Fruit fly (Drosophila melanogaster) whole organism, prepupa: Measurements from ENCODE around the gene deltaCOP.

Experiments
- Blimp-1 ChIP-seq: fragments of 200-800 bp; sonication (Bioruptor generic); optimal IDR thresholded peaks from 3 replicates; lab custom pipeline; 2017; ENCODE audit warnings: missing biosample characterization, missing genetic modification characterization, mild to moderate bottlenecking, moderate library complexity, missing genetic modification reagents
- CG10631 ChIP-seq: fragments of 200-800 bp; sonication (Bioruptor generic); optimal IDR thresholded peaks from 2 replicates; lab custom pipeline; 2016; ENCODE audit warnings: missing biosample characterization, missing genetic modification characterization
- CG10669 ChIP-seq: fragments of 200-800 bp; sonication (Bioruptor generic); optimal IDR thresholded peaks from 3 replicates; lab custom pipeline; 2018; ENCODE audit warnings: missing biosample characterization, mild to moderate bottlenecking, missing genetic modification characterization, moderate library complexity
- CG11762 ChIP-seq: fragments of 200-800 bp; sonication (Bioruptor generic); optimal IDR thresholded peaks from 3 replicates; lab custom pipeline; 2016; ENCODE audit warnings: missing biosample characterization, missing genetic modification characterization; ENCODE audit not compliant: insufficient read depth
- CG11902 ChIP-seq: fragments of 200-800 bp; sonication (Bioruptor generic); optimal IDR thresholded peaks from 3 replicates; lab custom pipeline; 2016; ENCODE audit warnings: missing biosample characterization, missing genetic modification characterization
- CG15336 ChIP-seq: fragments of 200-800 bp; sonication (Bioruptor generic); IDR thresholded peaks from 2 replicates; pipeline ENCODE4 v1.3.6; 2022; ENCODE audit warnings: missing biosample characterization, missing genetic modification characterization
- CG1621 ChIP-seq: fragments of 200-800 bp; sonication (Bioruptor generic); optimal IDR thresholded peaks from 3 replicates; lab custom pipeline; 2018; ENCODE audit warnings: missing biosample characterization, mild to moderate bottlenecking, missing genetic modification characterization
- CG3032 ChIP-seq: fragments of 200-800 bp; optimal IDR thresholded peaks from 2 replicates; lab custom pipeline; 2019; ENCODE audit warnings: missing biosample characterization, mild to moderate bottlenecking, missing genetic modification characterization, moderate library complexity
- CG31627 ChIP-seq: fragments of 200-800 bp; sonication (Bioruptor generic); optimal IDR thresholded peaks from 3 replicates; lab custom pipeline; 2016; ENCODE audit warnings: missing biosample characterization, missing genetic modification characterization
- CG32006 ChIP-seq: fragments of 200-800 bp; sonication (Bioruptor generic); optimal IDR thresholded peaks from 3 replicates; lab custom pipeline; 2017; ENCODE audit warnings: missing biosample characterization, mild to moderate bottlenecking, missing genetic modification characterization
- CG34406 ChIP-seq: fragments of 200-800 bp; sonication (Bioruptor generic); optimal IDR thresholded peaks from 3 replicates; lab custom pipeline; 2016; ENCODE audit warnings: missing biosample characterization, missing genetic modification characterization
- CG3919 ChIP-seq: fragments of 200-800 bp; sonication (Bioruptor generic); optimal IDR thresholded peaks from 3 replicates; lab custom pipeline; 2016; ENCODE audit warnings: missing biosample characterization, missing genetic modification characterization
- CG4318 ChIP-seq: fragments of 200-800 bp; sonication (Bioruptor generic); optimal IDR thresholded peaks from 3 replicates; lab custom pipeline; 2017; ENCODE audit warnings: missing biosample characterization, mild to moderate bottlenecking, missing genetic modification characterization
- CG6163 ChIP-seq: fragments of 200-800 bp; sonication (Bioruptor generic); IDR thresholded peaks from 3 replicates; pipeline ENCODE4 v1.3.6; 2022; ENCODE audit warnings: missing biosample characterization, missing genetic modification characterization
- CG6276 ChIP-seq: fragments of 200-800 bp; sonication (Bioruptor generic); optimal IDR thresholded peaks from 2 replicates; lab custom pipeline; 2017; ENCODE audit warnings: missing biosample characterization, mild to moderate bottlenecking, missing genetic modification characterization
- CG6808 ChIP-seq: fragments of 200-800 bp; sonication (Bioruptor generic); optimal IDR thresholded peaks from 3 replicates; lab custom pipeline; 2017; ENCODE audit warnings: missing biosample characterization, missing genetic modification characterization, mild to moderate bottlenecking, moderate library complexity, missing genetic modification reagents
- CG6854 ChIP-seq: fragments of 200-800 bp; sonication (Bioruptor generic); optimal IDR thresholded peaks from 2 replicates; lab custom pipeline; 2017; ENCODE audit warnings: missing biosample characterization, mild to moderate bottlenecking, missing genetic modification characterization
- CG7368 ChIP-seq: fragments of 200-800 bp; sonication (Bioruptor generic); optimal IDR thresholded peaks from 3 replicates; lab custom pipeline; 2016; ENCODE audit warnings: missing biosample characterization, missing genetic modification characterization
- CG8319 ChIP-seq: fragments of 200-800 bp; sonication (Bioruptor generic); optimal IDR thresholded peaks from 3 replicates; lab custom pipeline; 2016; ENCODE audit warnings: missing biosample characterization, missing genetic modification characterization
- CG9139 ChIP-seq: fragments of 200-800 bp; sonication (Bioruptor generic); optimal IDR thresholded peaks from 3 replicates; lab custom pipeline; 2017; ENCODE audit warnings: missing biosample characterization, mild to moderate bottlenecking, missing genetic modification characterization
- Eip75B ChIP-seq: fragments of 200-800 bp; sonication (Bioruptor generic); optimal IDR thresholded peaks from 3 replicates; lab custom pipeline; 2016; ENCODE audit warnings: missing biosample characterization, missing genetic modification characterization
- Eip78C ChIP-seq: fragments of 200-800 bp; sonication (Bioruptor generic); peaks from one replicate; lab custom pipeline; 2016; ENCODE audit warnings: missing biosample characterization, missing genetic modification characterization
- Eip93F ChIP-seq: fragments of 200-800 bp; sonication (Bioruptor generic); optimal IDR thresholded peaks from 2 replicates; lab custom pipeline; 2016; ENCODE audit warnings: missing biosample characterization, mild to moderate bottlenecking, missing genetic modification characterization
- Ets96B ChIP-seq: fragments of 200-800 bp; optimal IDR thresholded peaks from 2 replicates; lab custom pipeline; 2019; ENCODE audit warnings: missing biosample characterization, mild to moderate bottlenecking, missing genetic modification characterization, moderate library complexity
- Hr38 ChIP-seq: sonication (Bioruptor generic); optimal IDR thresholded peaks from 2 replicates; lab custom pipeline; 2016; ENCODE audit warnings: missing biosample characterization, missing genetic modification characterization
- Hr39 ChIP-seq: fragments of 200-800 bp; sonication (Bioruptor generic); optimal IDR thresholded peaks from 2 replicates; lab custom pipeline; 2016; ENCODE audit warnings: missing biosample characterization, missing genetic modification characterization
- Hr4 ChIP-seq: fragments of 200-800 bp; sonication (Bioruptor generic); optimal IDR thresholded peaks from 3 replicates; lab custom pipeline; 2016; ENCODE audit warnings: missing biosample characterization, missing genetic modification characterization
- Lpt ChIP-seq: fragments of 200-800 bp; sonication (Bioruptor generic); optimal IDR thresholded peaks from 3 replicates; lab custom pipeline; 2016; ENCODE audit warnings: missing biosample characterization, missing genetic modification characterization
- Met ChIP-seq: fragments of 200-800 bp; sonication (Bioruptor generic); optimal IDR thresholded peaks from 3 replicates; lab custom pipeline; 2016; ENCODE audit warnings: missing biosample characterization, missing genetic modification characterization
- Smox ChIP-seq: fragments of 200-800 bp; sonication (Bioruptor generic); optimal IDR thresholded peaks from 3 replicates; lab custom pipeline; 2016; ENCODE audit warnings: missing biosample characterization, missing genetic modification characterization
- Sox102F ChIP-seq: fragments of 200-800 bp; sonication (Bioruptor generic); optimal IDR thresholded peaks from 2 replicates; lab custom pipeline; 2016; ENCODE audit warnings: missing biosample characterization, mild to moderate bottlenecking, missing genetic modification characterization
- Sox14 ChIP-seq: fragments of 200-800 bp; sonication (Bioruptor generic); optimal IDR thresholded peaks from 3 replicates; lab custom pipeline; 2016; ENCODE audit warnings: missing biosample characterization, missing genetic modification characterization
- Sox15 ChIP-seq: fragments of 200-800 bp; sonication (Bioruptor generic); optimal IDR thresholded peaks from 3 replicates; lab custom pipeline; 2016; ENCODE audit warnings: missing biosample characterization, missing genetic modification characterization
- acj6 ChIP-seq: fragments of 200-800 bp; sonication (Bioruptor generic); optimal IDR thresholded peaks from 3 replicates; lab custom pipeline; 2016; ENCODE audit warnings: missing biosample characterization, missing genetic modification characterization
- cyc ChIP-seq: fragments of 200-800 bp; sonication (Bioruptor generic); optimal IDR thresholded peaks from 3 replicates; lab custom pipeline; 2016; ENCODE audit warnings: missing biosample characterization, missing genetic modification characterization
- eg ChIP-seq: fragments of 200-800 bp; sonication (Bioruptor generic); IDR thresholded peaks from 3 replicates; pipeline ENCODE4 v1.3.6; 2022; ENCODE audit warnings: missing biosample characterization, missing genetic modification characterization
- esn ChIP-seq: fragments of 200-800 bp; sonication (Bioruptor generic); optimal IDR thresholded peaks from 2 replicates; lab custom pipeline; 2016; ENCODE audit warnings: missing biosample characterization, mild to moderate bottlenecking, missing genetic modification characterization, moderate library complexity
- fd85E ChIP-seq: fragments of 200-800 bp; sonication (Bioruptor generic); optimal IDR thresholded peaks from 3 replicates; lab custom pipeline; 2016; ENCODE audit warnings: missing biosample characterization, missing genetic modification characterization
- fkh ChIP-seq: fragments of 200-800 bp; sonication (Bioruptor generic); optimal IDR thresholded peaks from 3 replicates; lab custom pipeline; 2017; ENCODE audit warnings: missing biosample characterization, mild to moderate bottlenecking, missing genetic modification characterization, moderate library complexity
- lz ChIP-seq: fragments of 200-800 bp; sonication (Bioruptor generic); optimal IDR thresholded peaks from 3 replicates; lab custom pipeline; 2016; ENCODE audit warnings: missing biosample characterization, missing genetic modification characterization
- net ChIP-seq: fragments of 200-800 bp; sonication (Bioruptor generic); optimal IDR thresholded peaks from 3 replicates; lab custom pipeline; 2016; ENCODE audit warnings: missing biosample characterization, missing genetic modification characterization
- pdm3 ChIP-seq: fragments of 200-800 bp; sonication (Bioruptor generic); optimal IDR thresholded peaks from 3 replicates; lab custom pipeline; 2016; ENCODE audit warnings: missing biosample characterization, missing genetic modification characterization
- spab ChIP-seq: fragments of 200-800 bp; sonication (Bioruptor generic); optimal IDR thresholded peaks from 2 replicates; lab custom pipeline; 2017; ENCODE audit warnings: missing biosample characterization, mild to moderate bottlenecking, missing genetic modification characterization, missing genetic modification reagents
- ss ChIP-seq, 2 experiments: fragments of 200-800 bp; sonication (Bioruptor generic); optimal IDR thresholded peaks; 2 replicates in 1 of 2; 3 replicates in 1 of 2; lab custom pipeline; 2017 to 2018; ENCODE audit warnings: mild to moderate bottlenecking in 2 of 2, missing biosample characterization in 2 of 2, missing genetic modification characterization in 2 of 2, moderate library complexity in 1 of 2
- svp ChIP-seq: fragments of 200-800 bp; sonication (Bioruptor generic); peaks from one replicate; lab custom pipeline; 2016; ENCODE audit warnings: missing biosample characterization, missing genetic modification characterization
- topi ChIP-seq: fragments of 200-800 bp; sonication (Bioruptor generic); optimal IDR thresholded peaks from 3 replicates; lab custom pipeline; 2016; ENCODE audit warnings: missing biosample characterization, missing genetic modification characterization
- vri ChIP-seq: fragments of 200-800 bp; sonication (Bioruptor generic); optimal IDR thresholded peaks from 3 replicates; lab custom pipeline; 2016; ENCODE audit warnings: missing biosample characterization, mild to moderate bottlenecking, missing genetic modification characterization

Gene deltaCOP

dm6 chrX:1900123-1900818 lies 38.7 kb upstream of the deltaCOP start, which contains the start of gene arm (continued):
- TF ChIP-seq CG11762 (GFP tag; lab: Kevin White, UChicago) (no peak), CG10669 (GFP tag; lab: Kevin White, UChicago) (no peak), CG3919 (GFP tag; lab: Kevin White, UChicago) (no peak), CG9139 (no peak), Eip75B (GFP tag; lab: Kevin White, UChicago) (no peak), spab (no peak), CG3032 (tag; lab: Kevin White, UChicago) (no peak), CG32006 (GFP tag; lab: Kevin White, UChicago) (peak; percentile 18), Sox15 (GFP tag; lab: Kevin White, UChicago) (no peak), eg (GFP tag; lab: Robert Waterston, UW) (no peak), acj6 (GFP tag; lab: Kevin White, UChicago) (no peak), pdm3 (GFP tag; lab: Kevin White, UChicago) (peak; percentile 42), Met (no peak), Ets96B (no peak), Sox102F (GFP tag; lab: Kevin White, UChicago) (no peak), topi (GFP tag; lab: Kevin White, UChicago) (peak; percentile 11), Hr38 (GFP tag; lab: Kevin White, UChicago) (no peak), lz (no peak), CG6808 (no peak), Eip78C (GFP tag; lab: Kevin White, UChicago) (peak; percentile 40), CG34406 (peak; percentile 20), CG1621 (tag; lab: Kevin White, UChicago) (no peak), net (GFP tag; lab: Kevin White, UChicago) (no peak), Hr4 (no peak), Lpt (no peak), fkh (GFP tag; lab: Kevin White, UChicago) (peak; percentile 36), CG10631 (GFP tag; lab: Kevin White, UChicago) (no peak)

dm6 chrX:1899445-1900085 lies 38.0 kb upstream of the deltaCOP start:
- peak; percentile 11 for TF ChIP-seq Eip78C (GFP tag; lab: Kevin White, UChicago)
- TF ChIP-seq CG10669 (GFP tag; lab: Kevin White, UChicago), result no peak
- TF ChIP-seq CG3919 (GFP tag; lab: Kevin White, UChicago), result peak; percentile 51
- no peak for TF ChIP-seq CG31627
- peak in 1 of 2 experiments; percentile 46 for TF ChIP-seq ss (GFP tag; optimal IDR thresholded peaks at IDR 0.05; lab: Kevin White, UChicago)
- peak; percentile 19 for TF ChIP-seq CG7368 (GFP tag; lab: Kevin White, UChicago)
- no peak for TF ChIP-seq CG8319 (GFP tag; lab: Kevin White, UChicago)
- TF ChIP-seq svp (GFP tag; lab: Kevin White, UChicago), result no peak
- TF ChIP-seq Hr38 (GFP tag; lab: Kevin White, UChicago), result no peak
- no peak for TF ChIP-seq CG1621 (tag; lab: Kevin White, UChicago)
- TF ChIP-seq Sox14 (GFP tag; lab: Kevin White, UChicago), result peak; percentile 17
- TF ChIP-seq CG32006 (GFP tag; lab: Kevin White, UChicago), result no peak
- no peak for TF ChIP-seq lz
- TF ChIP-seq Blimp-1 (GFP tag; lab: Kevin White, UChicago), result peak; percentile 56
- TF ChIP-seq CG6163 (GFP tag; lab: Robert Waterston, UW), result 0 out of 3 replicates have a peak, but pooled peaks have one; percentile 12
- no peak for TF ChIP-seq CG4318 (GFP tag; lab: Kevin White, UChicago)
- TF ChIP-seq Hr4, result no peak
- no peak for TF ChIP-seq Eip75B (GFP tag; lab: Kevin White, UChicago)
- TF ChIP-seq CG6808, result no peak
- no peak for TF ChIP-seq cyc (GFP tag; lab: Kevin White, UChicago)
- no peak for TF ChIP-seq Hr39 (GFP tag; lab: Kevin White, UChicago)
- no peak for TF ChIP-seq CG11902 (GFP tag; lab: Kevin White, UChicago)
- TF ChIP-seq CG6276 (GFP tag; lab: Kevin White, UChicago), result no peak
- TF ChIP-seq fd85E (GFP tag; lab: Kevin White, UChicago), result no peak
- no peak; the same call in 1 of the 2 replicates for TF ChIP-seq CG15336 (GFP tag; lab: Robert Waterston, UW)
- no peak for TF ChIP-seq CG3032 (tag; lab: Kevin White, UChicago)
- TF ChIP-seq Smox (GFP tag; lab: Kevin White, UChicago), result no peak
- no peak for TF ChIP-seq CG6854 (GFP tag; lab: Kevin White, UChicago)
- no peak for TF ChIP-seq vri (GFP tag; lab: Kevin White, UChicago)
- no peak for TF ChIP-seq esn
- TF ChIP-seq fkh (GFP tag; lab: Kevin White, UChicago), result peak; percentile 57
- peak; percentile 26 for TF ChIP-seq Lpt
- TF ChIP-seq net (GFP tag; lab: Kevin White, UChicago), result peak; percentile 42
- TF ChIP-seq Eip93F (GFP tag; lab: Kevin White, UChicago), result no peak
